Fruit fly (Drosophila melanogaster) whole organism, adult: ENCODE data around the gene Trxr1.

Experiments used
- CG11617 ChIP-seq: fragments of 200-800 bp; sonication (Bioruptor generic); optimal IDR thresholded peaks from 2 replicates; lab custom pipeline; 2017; ENCODE audit warnings: mild to moderate bottlenecking, missing biosample characterization, missing genetic modification reagents, missing genetic modification characterization
- CG14711 ChIP-seq: fragments of 200-800 bp; sonication (Bioruptor generic); optimal IDR thresholded peaks from 2 replicates; lab custom pipeline; 2018; ENCODE audit warnings: missing biosample characterization, mild to moderate bottlenecking, missing genetic modification characterization, moderate library complexity
- CG1620 ChIP-seq: fragments of 200-800 bp; sonication (Bioruptor generic); optimal IDR thresholded peaks from 2 replicates; lab custom pipeline; 2016; ENCODE audit warnings: missing biosample characterization, missing genetic modification characterization
- CG33017 ChIP-seq: fragments of 200-800 bp; sonication (Bioruptor generic); optimal IDR thresholded peaks from 2 replicates; lab custom pipeline; 2018; ENCODE audit warnings: missing biosample characterization, mild to moderate bottlenecking, missing genetic modification characterization, moderate library complexity
- CG5204 ChIP-seq: fragments of 200-800 bp; sonication (Bioruptor generic); optimal IDR thresholded peaks from 2 replicates; lab custom pipeline; 2016; ENCODE audit warnings: missing biosample characterization, missing genetic modification characterization
- CG7045 ChIP-seq: fragments of 200-800 bp; sonication (Bioruptor generic); optimal IDR thresholded peaks from 2 replicates; lab custom pipeline; 2017; ENCODE audit warnings: missing biosample characterization, mild to moderate bottlenecking, missing genetic modification characterization
- Clk ChIP-seq: fragments of 200-800 bp; sonication (Bioruptor generic); optimal IDR thresholded peaks from 2 replicates; lab custom pipeline; 2017; ENCODE audit warnings: missing biosample characterization, missing genetic modification characterization
- Crg-1 ChIP-seq: fragments of 200-800 bp; sonication (Bioruptor generic); optimal IDR thresholded peaks from 2 replicates; lab custom pipeline; 2016; ENCODE audit warnings: missing biosample characterization, missing genetic modification characterization
- Hr96 ChIP-seq: fragments of 200-800 bp; sonication (Bioruptor generic); optimal IDR thresholded peaks from 2 replicates; lab custom pipeline; 2016; ENCODE audit warnings: missing biosample characterization, missing genetic modification characterization
- Mnt ChIP-seq: fragments of 200-800 bp; sonication (Bioruptor generic); optimal IDR thresholded peaks from 2 replicates; lab custom pipeline; 2016; ENCODE audit warnings: missing biosample characterization, mild to moderate bottlenecking, missing genetic modification characterization
- cnc ChIP-seq, 2 experiments: fragments of >200 bp; optimal IDR thresholded peaks; 2 replicates each; lab custom pipeline; 2017
- kay ChIP-seq: fragments of 200-800 bp; sonication (Bioruptor generic); peaks from one replicate; lab custom pipeline; 2016; ENCODE audit warnings: missing biosample characterization, missing genetic modification characterization, borderline replicate concordance
- ovo ChIP-seq: fragments of 200-800 bp; sonication (Bioruptor generic); optimal IDR thresholded peaks from 2 replicates; lab custom pipeline; 2016; ENCODE audit warnings: missing biosample characterization, missing genetic modification characterization
- toe ChIP-seq: fragments of 200-800 bp; sonication (Bioruptor generic); optimal IDR thresholded peaks from 2 replicates; lab custom pipeline; 2016; ENCODE audit warnings: missing biosample characterization, missing genetic modification characterization

DNA sequence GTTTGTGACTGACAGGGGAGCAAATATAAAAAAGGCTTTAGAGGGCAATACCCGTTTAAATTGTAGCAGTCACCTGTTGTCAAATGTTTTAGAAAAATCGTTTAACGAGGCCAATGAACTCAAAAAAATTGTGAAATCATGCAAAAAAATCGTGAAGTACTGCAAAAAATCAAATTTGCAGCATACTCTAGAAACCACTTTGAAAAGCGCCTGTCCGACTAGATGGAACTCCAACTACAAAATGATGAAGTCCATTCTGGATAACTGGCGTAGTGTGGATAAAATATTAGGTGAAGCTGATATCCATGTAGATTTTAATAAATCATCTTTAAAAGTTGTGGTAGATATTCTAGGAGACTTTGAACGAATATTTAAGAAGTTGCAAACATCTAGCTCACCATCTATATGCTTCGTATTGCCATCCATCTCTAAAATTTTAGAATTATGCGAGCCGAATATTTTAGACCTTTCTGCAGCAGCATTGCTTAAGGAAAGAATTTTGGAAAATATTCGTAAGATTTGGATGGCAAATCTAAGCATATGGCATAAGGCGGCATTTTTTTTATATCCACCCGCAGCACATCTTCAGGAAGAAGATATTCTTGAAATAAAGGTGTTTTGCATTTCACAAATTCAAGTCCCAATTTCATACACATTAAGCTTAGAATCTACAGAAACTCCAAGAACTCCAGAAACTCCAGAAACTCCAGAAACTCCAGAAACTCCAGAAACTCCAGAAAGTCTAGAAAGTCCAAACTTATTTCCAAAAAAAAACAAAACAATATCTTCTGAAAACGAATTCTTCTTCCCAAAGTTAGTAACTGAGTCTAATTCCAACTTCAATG lies 52.4 kb downstream of the Trxr1 start:
- TF ChIP-seq Crg-1 (GFP tag; lab: Kevin White, UChicago) (no peak), Clk (GFP tag; lab: Kevin White, UChicago) (no peak), toe (GFP tag; lab: Kevin White, UChicago) (no peak), ovo (GFP tag; lab: Kevin White, UChicago) (no peak), CG11617 (GFP tag; lab: Kevin White, UChicago) (no peak), CG14711 (tag; lab: Kevin White, UChicago) (peak; percentile 1), CG7045 (GFP tag; lab: Kevin White, UChicago) (no peak), Mnt (GFP tag; lab: Kevin White, UChicago) (no peak), CG5204 (GFP tag; lab: Kevin White, UChicago) (no peak), kay (GFP tag; lab: Kevin White, UChicago) (no peak), CG1620 (GFP tag; lab: Kevin White, UChicago) (no peak), Hr96 (GFP tag; lab: Kevin White, UChicago) (peak; percentile 51), cnc (optimal IDR thresholded peaks at IDR 0.05; lab: Kevin White, UChicago) (no peak), CG33017 (tag; lab: Kevin White, UChicago) (no peak)
